Worm (Caenorhabditis elegans) whole organism, L4 larva: Measurements from ENCODE around the gene Y55D9A.2.

Source experiments
- D1046.2 ChIP-seq: fragments of 200-800 bp; sonication (Bioruptor generic); IDR thresholded peaks from 2 replicates; pipeline ENCODE4 v1.3.6; 2022; ENCODE audit warnings: missing genetic modification characterization, missing compliant biosample characterization
- R02D3.7 ChIP-seq: fragments of 150-350 bp; sonication (generic microtip); optimal IDR thresholded peaks from 3 replicates; lab custom pipeline; 2014; ENCODE audit warnings: missing biosample characterization, missing genetic modification characterization
- Y48G9A.11 ChIP-seq: fragments of 200-800 bp; sonication (Bioruptor generic); IDR thresholded peaks from 2 replicates; pipeline ENCODE4 v1.3.6; 2022; ENCODE audit warnings: missing genetic modification reagents, missing genetic modification characterization, missing compliant biosample characterization
- aly-2 ChIP-seq: sonication (generic microtip); optimal IDR thresholded peaks from 2 replicates; lab custom pipeline; 2018; ENCODE audit warnings: missing biosample characterization, missing genetic modification characterization
- ama-1 ChIP-seq: fragments of 150-350 bp; optimal IDR thresholded peaks from 2 replicates; lab custom pipeline; 2014; ENCODE audit warnings: inconsistent platforms, mixed read lengths
- attf-4 ChIP-seq: sonication (generic microtip); optimal IDR thresholded peaks from 3 replicates; lab custom pipeline; 2017; ENCODE audit warnings: missing biosample characterization, missing genetic modification characterization
- daf-16 ChIP-seq, 3 experiments: sonication (generic microtip); optimal IDR thresholded peaks; 2 replicates each; lab custom pipeline; 2016 to 2017; ENCODE audit warnings: missing genetic modification characterization in 3 of 3, missing genetic modification reagents in 3 of 3, mild to moderate bottlenecking in 2 of 3, missing compliant biosample characterization in 2 of 3, missing biosample characterization in 1 of 3, moderate library complexity in 1 of 3
- dmd-8 ChIP-seq: fragments of 200-800 bp; sonication (Bioruptor generic); IDR thresholded peaks from 2 replicates; pipeline ENCODE4 v1.3.6; 2022; ENCODE audit warnings: missing genetic modification characterization, missing compliant biosample characterization
- gei-8 ChIP-seq: fragments of 200-800 bp; sonication (Bioruptor generic); optimal IDR thresholded peaks from 2 replicates; lab custom pipeline; 2018; ENCODE audit warnings: mild to moderate bottlenecking, missing genetic modification characterization, missing compliant biosample characterization
- hlh-11 ChIP-seq: fragments of 200-800 bp; sonication (Bioruptor generic); optimal IDR thresholded peaks from 2 replicates; lab custom pipeline; 2018; ENCODE audit warnings: mild to moderate bottlenecking, missing genetic modification characterization, missing compliant biosample characterization
- hlh-30 ChIP-seq: sonication (generic microtip); optimal IDR thresholded peaks from 2 replicates; lab custom pipeline; 2017; ENCODE audit warnings: antibody characterized with exemption, mild to moderate bottlenecking, missing genetic modification characterization, missing compliant biosample characterization; ENCODE audit not compliant: insufficient read depth
- mdt-29 ChIP-seq: fragments of 200-800 bp; sonication (Bioruptor generic); IDR thresholded peaks from 2 replicates; pipeline ENCODE4 v1.3.6; 2022; ENCODE audit warnings: missing genetic modification reagents, missing genetic modification characterization, missing compliant biosample characterization
- nhr-11 ChIP-seq: fragments of 150-350 bp; optimal IDR thresholded peaks from 2 replicates; lab custom pipeline; 2014; ENCODE audit warnings: missing biosample characterization, missing genetic modification characterization
- nhr-25 ChIP-seq: sonication (generic microtip); optimal IDR thresholded peaks from 2 replicates; lab custom pipeline; 2017; ENCODE audit warnings: missing genetic modification characterization, mild to moderate bottlenecking, missing compliant biosample characterization, antibody characterized with exemption, moderate library complexity, borderline replicate concordance; ENCODE audit not compliant: insufficient read depth
- snpc-1.2 ChIP-seq: fragments of 200-800 bp; sonication (Bioruptor generic); IDR thresholded peaks from 2 replicates; pipeline ENCODE4 v1.3.6; 2022; ENCODE audit warnings: missing genetic modification reagents, missing genetic modification characterization, missing compliant biosample characterization
- tag-97 ChIP-seq: fragments of 200-800 bp; sonication (Bioruptor generic); IDR thresholded peaks from 2 replicates; pipeline ENCODE4 v1.3.6; 2022; ENCODE audit warnings: missing genetic modification characterization, missing compliant biosample characterization
- unc-130 ChIP-seq: sonication (generic microtip); optimal IDR thresholded peaks from 2 replicates; lab custom pipeline; 2016; ENCODE audit warnings: missing genetic modification reagents, missing genetic modification characterization, missing compliant biosample characterization
- unc-39 ChIP-seq: sonication (generic microtip); optimal IDR thresholded peaks from 2 replicates; lab custom pipeline; 2017; ENCODE audit warnings: missing biosample characterization, missing genetic modification characterization
- ztf-11 ChIP-seq: fragments of 150-350 bp; optimal IDR thresholded peaks from 2 replicates; lab custom pipeline; 2014; ENCODE audit warnings: missing biosample characterization, missing genetic modification characterization

The Y55D9A.2 gene

ce11 chrIV:12551944-12552343 is 53.3 kb downstream of the Y55D9A.2 start:
- TF ChIP-seq ama-1 (lab: Kevin White, UChicago), result no peak
- TF ChIP-seq nhr-25 (tag; lab: Kevin White, UChicago), result no peak
- TF ChIP-seq attf-4, result no peak
- no peak for TF ChIP-seq unc-130
- no peak for TF ChIP-seq unc-39 (tag; lab: Kevin White, UChicago)
- no peak for TF ChIP-seq D1046.2 (GFP tag; lab: Robert Waterston, UW)
- TF ChIP-seq ztf-11 (tag; lab: Kevin White, UChicago), result no peak
- TF ChIP-seq daf-16 (GFP tag; optimal IDR thresholded peaks at IDR 0.05; lab: Kevin White, UChicago), result no peak
- no peak for TF ChIP-seq daf-16 (tag; optimal IDR thresholded peaks at IDR 0.05; lab: Kevin White, UChicago)
- TF ChIP-seq hlh-30 (tag; lab: Kevin White, UChicago), result no peak
- no peak for TF ChIP-seq aly-2 (tag; lab: Kevin White, UChicago)
- no peak for TF ChIP-seq tag-97 (GFP tag; lab: Robert Waterston, UW)
- TF ChIP-seq hlh-11 (tag; lab: Kevin White, UChicago), result no peak
- no peak for TF ChIP-seq Y48G9A.11
- no peak for TF ChIP-seq gei-8 (GFP tag; lab: Kevin White, UChicago)
- TF ChIP-seq nhr-11 (tag; lab: Kevin White, UChicago), result no peak
- TF ChIP-seq dmd-8 (GFP tag; lab: Robert Waterston, UW), result no peak
- TF ChIP-seq snpc-1.2 (GFP tag; lab: Robert Waterston, UW), result no peak
- TF ChIP-seq mdt-29, result no peak
- no peak for TF ChIP-seq R02D3.7 (tag; lab: Kevin White, UChicago)
